Fruit fly (Drosophila melanogaster) whole organism, embryonic: ENCODE data around the gene Sap30.
A peak's percentile ranks its signal among the peaks of the same experiment; 100 is the strongest.

Source experiments
- Atf3 ChIP-seq: fragments of 200-800 bp; sonication (Bioruptor generic); optimal IDR thresholded peaks from 3 replicates; lab custom pipeline; 2016; ENCODE audit warnings: missing biosample characterization, missing genetic modification characterization
- Bgb ChIP-seq: fragments of 200-800 bp; sonication (Bioruptor generic); IDR thresholded peaks from 2 replicates; pipeline ENCODE4 v1.3.6; 2022; ENCODE audit warnings: missing biosample characterization, missing genetic modification characterization; ENCODE audit not compliant: partially characterized antibody
- CG10565 ChIP-seq: fragments of 200-800 bp; sonication (Bioruptor generic); optimal IDR thresholded peaks from 3 replicates; lab custom pipeline; 2016; ENCODE audit warnings: missing biosample characterization, mild to moderate bottlenecking, missing genetic modification characterization
- CG11085 ChIP-seq: fragments of 200-800 bp; sonication (Bioruptor generic); IDR thresholded peaks from 2 replicates; pipeline ENCODE4 v1.3.6; 2022; ENCODE audit warnings: missing biosample characterization, missing genetic modification characterization
- CG14441 ChIP-seq: fragments of 200-800 bp; sonication (Bioruptor generic); IDR thresholded peaks from 2 replicates; pipeline ENCODE4 v1.3.6; 2022; ENCODE audit warnings: missing biosample characterization, missing genetic modification characterization
- CG15073 ChIP-seq: fragments of 200-800 bp; sonication (Bioruptor generic); optimal IDR thresholded peaks from 2 replicates; lab custom pipeline; 2016; ENCODE audit warnings: missing biosample characterization, missing genetic modification characterization
- CG1529 ChIP-seq: fragments of 200-800 bp; sonication (Bioruptor generic); optimal IDR thresholded peaks from 3 replicates; lab custom pipeline; 2018; ENCODE audit warnings: missing biosample characterization, missing genetic modification characterization
- CG16815 ChIP-seq: fragments of 200-800 bp; sonication (Bioruptor generic); optimal IDR thresholded peaks from 3 replicates; lab custom pipeline; 2017; ENCODE audit warnings: missing biosample characterization, mild to moderate bottlenecking, missing genetic modification characterization
- CG17385 ChIP-seq: fragments of 200-800 bp; sonication (Bioruptor generic); optimal IDR thresholded peaks from 3 replicates; lab custom pipeline; 2018; ENCODE audit warnings: missing biosample characterization, mild to moderate bottlenecking, missing genetic modification characterization
- CG30403 ChIP-seq: fragments of 200-800 bp; sonication (Bioruptor generic); optimal IDR thresholded peaks from 3 replicates; lab custom pipeline; 2016; ENCODE audit warnings: missing biosample characterization, missing genetic modification characterization
- CG4282 ChIP-seq: fragments of 200-800 bp; sonication (Bioruptor generic); optimal IDR thresholded peaks from 2 replicates; lab custom pipeline; 2016; ENCODE audit warnings: missing biosample characterization, missing genetic modification characterization
- CG5180 ChIP-seq: fragments of 200-800 bp; sonication (Bioruptor generic); optimal IDR thresholded peaks from 3 replicates; lab custom pipeline; 2017; ENCODE audit warnings: missing biosample characterization, missing genetic modification characterization, mild to moderate bottlenecking, moderate library complexity, missing genetic modification reagents
- CG6813 ChIP-seq: fragments of 200-800 bp; sonication (Bioruptor generic); optimal IDR thresholded peaks from 2 replicates; lab custom pipeline; 2017; ENCODE audit warnings: missing biosample characterization, missing genetic modification characterization, mild to moderate bottlenecking, moderate library complexity, missing genetic modification reagents
- CG8924 ChIP-seq: fragments of 200-800 bp; optimal IDR thresholded peaks from 3 replicates; lab custom pipeline; 2019; ENCODE audit warnings: missing biosample characterization, mild to moderate bottlenecking, missing genetic modification characterization, moderate library complexity
- CG9609 ChIP-seq: fragments of 200-800 bp; sonication (Bioruptor generic); optimal IDR thresholded peaks from 3 replicates; lab custom pipeline; 2016; ENCODE audit warnings: missing biosample characterization, missing genetic modification characterization
- CTCF ChIP-seq: fragments of 200-800 bp; sonication (Bioruptor generic); optimal IDR thresholded peaks from 2 replicates; lab custom pipeline; 2017; ENCODE audit warnings: missing biosample characterization, mild to moderate bottlenecking, missing genetic modification characterization, moderate library complexity
- Camta ChIP-seq: fragments of 200-800 bp; sonication (Bioruptor generic); optimal IDR thresholded peaks from 2 replicates; lab custom pipeline; 2016; ENCODE audit warnings: missing biosample characterization, missing genetic modification characterization
- Dad ChIP-seq: fragments of 200-800 bp; sonication (Bioruptor generic); optimal IDR thresholded peaks from 3 replicates; lab custom pipeline; 2016; ENCODE audit warnings: missing biosample characterization, missing genetic modification characterization
- Dfd ChIP-seq, 2 experiments: fragments of >200 bp; optimal IDR thresholded peaks; 2 replicates each; lab custom pipeline; 2017; ENCODE audit warnings: missing biosample characterization in 2 of 2, missing genetic modification characterization in 2 of 2
- Dip3 ChIP-seq: fragments of 200-800 bp; sonication (Bioruptor generic); optimal IDR thresholded peaks from 3 replicates; lab custom pipeline; 2016; ENCODE audit warnings: missing biosample characterization, missing genetic modification characterization
- H15 ChIP-seq: fragments of 200-800 bp; sonication (Bioruptor generic); IDR thresholded peaks from 3 replicates; pipeline ENCODE4 v1.3.6; 2022; ENCODE audit warnings: missing biosample characterization, missing genetic modification characterization
- HmgZ ChIP-seq: fragments of 200-800 bp; sonication (Bioruptor generic); optimal IDR thresholded peaks from 2 replicates; lab custom pipeline; 2018; ENCODE audit warnings: missing biosample characterization, mild to moderate bottlenecking, missing genetic modification characterization
- Hr78 ChIP-seq, 2 experiments: fragments of 200-800 bp in 1 of 2; fragments of >200 bp in 1 of 2; sonication (Bioruptor generic) in 1 of 2; optimal IDR thresholded peaks; 2 replicates each; lab custom pipeline; 2017 to 2019; ENCODE audit warnings: missing biosample characterization in 2 of 2, missing genetic modification characterization in 2 of 2, mild to moderate bottlenecking in 1 of 2, moderate library complexity in 1 of 2
- MBD-R2 ChIP-seq: fragments of 200-800 bp; sonication (Bioruptor generic); IDR thresholded peaks from 2 replicates; pipeline ENCODE4 v1.3.6; 2022; ENCODE audit warnings: missing biosample characterization, missing genetic modification characterization
- Neu2 ChIP-seq: fragments of 200-800 bp; sonication (Bioruptor generic); optimal IDR thresholded peaks from 3 replicates; lab custom pipeline; 2016; ENCODE audit warnings: missing biosample characterization, missing genetic modification characterization, borderline replicate concordance
- Nf-YC ChIP-seq: fragments of 200-800 bp; optimal IDR thresholded peaks from 3 replicates; lab custom pipeline; 2019; ENCODE audit warnings: missing biosample characterization, mild to moderate bottlenecking, missing genetic modification characterization, moderate library complexity
- Side ChIP-seq: fragments of 200-800 bp; sonication (Bioruptor generic); optimal IDR thresholded peaks from 2 replicates; lab custom pipeline; 2016; ENCODE audit warnings: missing biosample characterization, missing genetic modification characterization
- Vsx1 ChIP-seq: fragments of 200-800 bp; sonication (Bioruptor generic); optimal IDR thresholded peaks from 2 replicates; lab custom pipeline; 2017; ENCODE audit warnings: missing biosample characterization, mild to moderate bottlenecking, missing genetic modification characterization, missing genetic modification reagents
- al ChIP-seq: fragments of 200-800 bp; sonication (Bioruptor generic); IDR thresholded peaks from 2 replicates; pipeline ENCODE4 v1.3.6; 2022; ENCODE audit warnings: missing biosample characterization, missing genetic modification characterization
- bcd ChIP-seq: fragments of 200-800 bp; sonication (Bioruptor generic); optimal IDR thresholded peaks from 2 replicates; lab custom pipeline; 2017; ENCODE audit warnings: missing biosample characterization, mild to moderate bottlenecking, missing genetic modification characterization
- br ChIP-seq: fragments of >200 bp; optimal IDR thresholded peaks from 2 replicates; lab custom pipeline; 2017
- crc ChIP-seq: fragments of 200-800 bp; sonication (Bioruptor generic); optimal IDR thresholded peaks from 2 replicates; lab custom pipeline; 2016; ENCODE audit warnings: missing biosample characterization, missing genetic modification characterization
- dm ChIP-seq: fragments of 200-800 bp; sonication (Bioruptor generic); optimal IDR thresholded peaks from 3 replicates; lab custom pipeline; 2016; ENCODE audit warnings: missing biosample characterization, missing genetic modification characterization
- dmrt99B ChIP-seq: fragments of 200-800 bp; sonication (Bioruptor generic); optimal IDR thresholded peaks from 2 replicates; lab custom pipeline; 2018; ENCODE audit warnings: missing biosample characterization, mild to moderate bottlenecking, missing genetic modification characterization, moderate library complexity
- ems ChIP-seq: fragments of 200-800 bp; sonication (Bioruptor generic); optimal IDR thresholded peaks from 3 replicates; lab custom pipeline; 2016; ENCODE audit warnings: missing biosample characterization, missing genetic modification characterization
- eve ChIP-seq, 2 experiments: fragments of >200 bp; optimal IDR thresholded peaks; 2 replicates each; lab custom pipeline; 2017; ENCODE audit warnings: missing biosample characterization in 2 of 2, missing genetic modification characterization in 2 of 2
- ewg ChIP-seq: fragments of 200-800 bp; sonication (Bioruptor generic); optimal IDR thresholded peaks from 3 replicates; lab custom pipeline; 2017; ENCODE audit warnings: mild to moderate bottlenecking, missing biosample characterization, missing genetic modification reagents, missing genetic modification characterization
- fd3F ChIP-seq: fragments of 200-800 bp; sonication (Bioruptor generic); optimal IDR thresholded peaks from 2 replicates; lab custom pipeline; 2018; ENCODE audit warnings: missing biosample characterization, mild to moderate bottlenecking, missing genetic modification characterization, moderate library complexity
- fu2 ChIP-seq: fragments of 200-800 bp; sonication (Bioruptor generic); optimal IDR thresholded peaks from 2 replicates; lab custom pipeline; 2016; ENCODE audit warnings: missing biosample characterization, missing genetic modification characterization
- ind ChIP-seq: fragments of 200-800 bp; sonication (Bioruptor generic); optimal IDR thresholded peaks from 3 replicates; lab custom pipeline; 2016; ENCODE audit warnings: missing biosample characterization, missing genetic modification characterization
- jing ChIP-seq: fragments of 200-800 bp; sonication (Bioruptor generic); optimal IDR thresholded peaks from 2 replicates; lab custom pipeline; 2018; ENCODE audit warnings: missing biosample characterization, mild to moderate bottlenecking, missing genetic modification characterization
- org-1 ChIP-seq: fragments of 200-800 bp; sonication (Bioruptor generic); optimal IDR thresholded peaks from 2 replicates; lab custom pipeline; 2017; ENCODE audit warnings: missing biosample characterization, missing genetic modification characterization
- pb ChIP-seq: fragments of 200-800 bp; sonication (Bioruptor generic); optimal IDR thresholded peaks from 3 replicates; lab custom pipeline; 2016; ENCODE audit warnings: missing biosample characterization, missing genetic modification characterization
- pros ChIP-seq: fragments of 200-800 bp; sonication (Bioruptor generic); optimal IDR thresholded peaks from 3 replicates; lab custom pipeline; 2019; ENCODE audit warnings: missing biosample characterization, mild to moderate bottlenecking, missing genetic modification characterization, moderate library complexity
- rib ChIP-seq: fragments of 200-800 bp; sonication (Bioruptor generic); IDR thresholded peaks from 2 replicates; pipeline ENCODE4 v1.3.6; 2022; ENCODE audit warnings: missing biosample characterization, missing genetic modification characterization
- seq ChIP-seq: fragments of 200-800 bp; sonication (Bioruptor generic); IDR thresholded peaks from 2 replicates; pipeline ENCODE4 v1.3.6; 2022; ENCODE audit warnings: missing biosample characterization, missing genetic modification characterization
- shn ChIP-seq: fragments of 200-800 bp; sonication (Bioruptor generic); optimal IDR thresholded peaks from 3 replicates; lab custom pipeline; 2016; ENCODE audit warnings: missing biosample characterization, missing genetic modification characterization
- slp2 ChIP-seq: fragments of 200-800 bp; sonication (Bioruptor generic); optimal IDR thresholded peaks from 2 replicates; lab custom pipeline; 2016; ENCODE audit warnings: missing biosample characterization, missing genetic modification characterization
- tap ChIP-seq: fragments of 200-800 bp; optimal IDR thresholded peaks from 3 replicates; lab custom pipeline; 2019; ENCODE audit warnings: missing biosample characterization, mild to moderate bottlenecking, missing genetic modification characterization, moderate library complexity
- trh ChIP-seq: fragments of 200-800 bp; sonication (Bioruptor generic); optimal IDR thresholded peaks from 2 replicates; lab custom pipeline; 2016; ENCODE audit warnings: missing biosample characterization, missing genetic modification characterization
- ttk ChIP-seq: fragments of 200-800 bp; sonication (Bioruptor generic); IDR thresholded peaks from 2 replicates; pipeline ENCODE4 v2.1.2; 2022; ENCODE audit warnings: missing biosample characterization, missing genetic modification characterization
- zen ChIP-seq: fragments of 200-800 bp; sonication (Bioruptor generic); optimal IDR thresholded peaks from 3 replicates; lab custom pipeline; 2018; ENCODE audit warnings: missing biosample characterization, mild to moderate bottlenecking, missing genetic modification characterization, moderate library complexity

Sap30 gene

DNA sequence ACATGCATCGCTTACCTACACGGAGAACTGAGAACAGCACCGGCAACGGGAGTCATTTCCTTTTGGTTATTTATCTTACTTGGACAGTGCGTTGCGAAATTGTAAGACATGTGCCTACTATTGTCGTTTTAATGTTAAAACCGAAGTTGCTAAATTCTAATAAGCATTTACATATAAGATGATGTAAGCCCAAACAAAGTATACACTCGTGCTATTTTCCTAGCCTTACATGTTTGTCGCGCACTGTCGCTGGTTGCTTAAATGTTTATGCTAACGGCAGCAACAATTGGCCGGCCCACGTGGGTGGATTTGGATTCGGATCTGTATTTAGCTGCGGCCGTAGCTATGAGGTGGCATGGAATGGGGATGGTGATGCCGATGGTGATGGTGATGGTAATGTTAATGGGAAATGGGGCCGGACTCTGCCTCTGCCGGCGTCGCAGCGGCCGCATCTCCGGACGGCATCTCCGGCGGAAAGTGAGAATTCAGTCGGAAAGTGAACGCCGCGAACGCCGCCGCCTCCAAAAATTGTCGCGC lies 24.2 kb downstream of the Sap30 start, which contains the start of gene CG4829 (continued):
- TF ChIP-seq tap (tag; lab: Kevin White, UChicago) (peak; percentile 92), bcd (GFP tag; lab: Kevin White, UChicago) (peak; percentile 86), Vsx1 (peak; percentile 67), Side (GFP tag; lab: Kevin White, UChicago) (peak; percentile 85), ttk (GFP tag; lab: Robert Waterston, UW) (peak; percentile 84), slp2 (peak; percentile 75), CG10565 (GFP tag; lab: Kevin White, UChicago) (peak; percentile 40), CG14441 (GFP tag; lab: Robert Waterston, UW) (peak; percentile 91), Camta (GFP tag; lab: Kevin White, UChicago) (peak; percentile 70), jing (peak; percentile 81), dm (GFP tag; lab: Kevin White, UChicago) (peak; percentile 74), eve (GFP tag; optimal IDR thresholded peaks at IDR 0.05; lab: Kevin White, UChicago) (no peak), org-1 (peak; percentile 88), ems (GFP tag; lab: Kevin White, UChicago) (peak; percentile 82), CG30403 (peak; percentile 85), Atf3 (GFP tag; lab: Kevin White, UChicago) (peak; percentile 80), crc (GFP tag; lab: Kevin White, UChicago) (peak; percentile 77), Neu2 (GFP tag; lab: Kevin White, UChicago) (peak; percentile 22), br (no peak), seq (GFP tag; lab: Robert Waterston, UW) (peak; percentile 85), H15 (peak; percentile 85), CG11085 (peak; percentile 72), Hr78 (GFP tag; optimal IDR thresholded peaks at IDR 0.05; lab: Kevin White, UChicago) (peak in 1 of 2 experiments; percentile 61), fd3F (peak; percentile 89), CG5180 (GFP tag; lab: Kevin White, UChicago) (peak; percentile 78), pros (no peak), CG17385 (GFP tag; lab: Kevin White, UChicago) (peak; percentile 85), Bgb (GFP tag; lab: Robert Waterston, UW) (no peak), MBD-R2 (GFP tag; lab: Robert Waterston, UW) (peak; percentile 68), HmgZ (tag; lab: Kevin White, UChicago) (peak; percentile 88), Nf-YC (tag; lab: Kevin White, UChicago) (peak; percentile 80), CG4282 (GFP tag; lab: Kevin White, UChicago) (peak; percentile 71), CG1529 (GFP tag; lab: Kevin White, UChicago) (peak; percentile 69), Dad (GFP tag; lab: Kevin White, UChicago) (peak; percentile 79), CG15073 (GFP tag; lab: Kevin White, UChicago) (peak; percentile 10), ind (GFP tag; lab: Kevin White, UChicago) (peak; percentile 89), pb (GFP tag; lab: Kevin White, UChicago) (peak; percentile 82), CG8924 (peak; percentile 92), dmrt99B (tag; lab: Kevin White, UChicago) (peak; percentile 94), fu2 (peak; percentile 67), rib (peak; percentile 84), CG16815 (GFP tag; lab: Kevin White, UChicago) (peak; percentile 63), CTCF (peak; percentile 51), shn (peak; percentile 66), Dip3 (GFP tag; lab: Kevin White, UChicago) (peak; percentile 74), CG9609 (peak; percentile 81), zen (peak; percentile 79), Dfd (GFP tag; optimal IDR thresholded peaks at IDR 0.05; lab: Kevin White, UChicago) (no peak), ewg (GFP tag; lab: Kevin White, UChicago) (peak; percentile 77), trh (GFP tag; lab: Kevin White, UChicago) (peak; percentile 46), CG6813 (GFP tag; lab: Kevin White, UChicago) (peak; percentile 89), al (GFP tag; lab: Robert Waterston, UW) (peak; percentile 76)
